Fruit fly (Drosophila melanogaster) whole organism, wandering third instar larva: ENCODE data around the gene CG34300.

Experiments used
- CG32264 ChIP-seq: fragments of 200-800 bp; sonication (Bioruptor generic); optimal IDR thresholded peaks from 2 replicates; lab custom pipeline; 2016; ENCODE audit warnings: missing biosample characterization, missing genetic modification characterization
- CrebA ChIP-seq: fragments of 200-800 bp; sonication (Bioruptor generic); optimal IDR thresholded peaks from 2 replicates; lab custom pipeline; 2016; ENCODE audit warnings: missing biosample characterization, mild to moderate bottlenecking, missing genetic modification characterization, borderline replicate concordance
- Dfd ChIP-seq: fragments of >200 bp; optimal IDR thresholded peaks from 2 replicates; lab custom pipeline; 2017; ENCODE audit warnings: missing biosample characterization, missing genetic modification characterization
- GATAd ChIP-seq: sonication (Bioruptor generic); optimal IDR thresholded peaks from 2 replicates; lab custom pipeline; 2016; ENCODE audit warnings: missing biosample characterization, missing genetic modification characterization
- Hnf4 ChIP-seq: fragments of 200-800 bp; sonication (Bioruptor generic); optimal IDR thresholded peaks from 2 replicates; lab custom pipeline; 2016; ENCODE audit warnings: missing biosample characterization, mild to moderate bottlenecking, missing genetic modification characterization
- Hr78 ChIP-seq: fragments of >200 bp; optimal IDR thresholded peaks from 2 replicates; lab custom pipeline; 2017; ENCODE audit warnings: missing biosample characterization, missing genetic modification characterization
- N ChIP-seq: fragments of >200 bp; optimal IDR thresholded peaks from 2 replicates; lab custom pipeline; 2018; ENCODE audit warnings: missing biosample characterization, missing external identifiers, missing genetic modification characterization
- OdsH ChIP-seq: fragments of 200-800 bp; sonication (Bioruptor generic); optimal IDR thresholded peaks from 2 replicates; lab custom pipeline; 2016; ENCODE audit warnings: missing biosample characterization, mild to moderate bottlenecking, missing genetic modification characterization
- dmrt93B ChIP-seq: fragments of 200-800 bp; sonication (Bioruptor generic); optimal IDR thresholded peaks from 2 replicates; lab custom pipeline; 2018; ENCODE audit warnings: missing biosample characterization, mild to moderate bottlenecking, missing genetic modification characterization
- ey ChIP-seq: fragments of 200-800 bp; sonication (Bioruptor generic); optimal IDR thresholded peaks from 2 replicates; lab custom pipeline; 2016; ENCODE audit warnings: missing biosample characterization, missing genetic modification characterization
- h ChIP-seq: fragments of 200-800 bp; sonication (Bioruptor generic); optimal IDR thresholded peaks from 3 replicates; lab custom pipeline; 2016; ENCODE audit warnings: missing biosample characterization, mild to moderate bottlenecking, missing genetic modification characterization
- lola ChIP-seq: fragments of >200 bp; optimal IDR thresholded peaks from 2 replicates; lab custom pipeline; 2017; ENCODE audit warnings: missing biosample characterization, missing genetic modification characterization
- usp ChIP-seq: fragments of >200 bp; optimal IDR thresholded peaks from 2 replicates; lab custom pipeline; 2017; ENCODE audit warnings: missing biosample characterization, missing genetic modification characterization

dm6 chr3R:30265420-30265819 lies 41.0 kb downstream of the CG34300 start:
- TF ChIP-seq N, result no peak
- TF ChIP-seq CrebA, result peak; percentile 82
- TF ChIP-seq Dfd (GFP tag; lab: Kevin White, UChicago), result no peak
- TF ChIP-seq Hr78 (GFP tag; lab: Kevin White, UChicago), result no peak
- no peak for TF ChIP-seq lola
- TF ChIP-seq usp (GFP tag; lab: Kevin White, UChicago), result no peak
- peak; percentile 92 for TF ChIP-seq h (GFP tag; lab: Kevin White, UChicago)
- TF ChIP-seq OdsH (GFP tag; lab: Kevin White, UChicago), result peak; percentile 90
- peak; percentile 61 for TF ChIP-seq GATAd (GFP tag; lab: Kevin White, UChicago)
- TF ChIP-seq ey (GFP tag; lab: Kevin White, UChicago), result peak; percentile 90
- peak; percentile 67 for TF ChIP-seq dmrt93B (GFP tag; lab: Kevin White, UChicago)
- TF ChIP-seq Hnf4, result peak; percentile 92
- peak; percentile 76 for TF ChIP-seq CG32264
